Worm (Caenorhabditis elegans) whole organism, L3 larva: Measurements from ENCODE around the gene pri-1.

Experiments used
- egl-27 ChIP-seq: sonication (generic microtip); optimal IDR thresholded peaks from 4 replicates; lab custom pipeline; 2017; ENCODE audit warnings: missing biosample characterization, missing genetic modification reagents, missing genetic modification characterization
- nhr-67 ChIP-seq: fragments of 150-350 bp; optimal IDR thresholded peaks from 2 replicates; lab custom pipeline; 2014; ENCODE audit warnings: missing biosample characterization, missing genetic modification characterization
- unc-62 ChIP-seq: fragments of 150-350 bp; sonication (generic microtip); optimal IDR thresholded peaks from 4 replicates; lab custom pipeline; 2014; ENCODE audit warnings: missing biosample characterization, missing genetic modification reagents, missing genetic modification characterization

DNA sequence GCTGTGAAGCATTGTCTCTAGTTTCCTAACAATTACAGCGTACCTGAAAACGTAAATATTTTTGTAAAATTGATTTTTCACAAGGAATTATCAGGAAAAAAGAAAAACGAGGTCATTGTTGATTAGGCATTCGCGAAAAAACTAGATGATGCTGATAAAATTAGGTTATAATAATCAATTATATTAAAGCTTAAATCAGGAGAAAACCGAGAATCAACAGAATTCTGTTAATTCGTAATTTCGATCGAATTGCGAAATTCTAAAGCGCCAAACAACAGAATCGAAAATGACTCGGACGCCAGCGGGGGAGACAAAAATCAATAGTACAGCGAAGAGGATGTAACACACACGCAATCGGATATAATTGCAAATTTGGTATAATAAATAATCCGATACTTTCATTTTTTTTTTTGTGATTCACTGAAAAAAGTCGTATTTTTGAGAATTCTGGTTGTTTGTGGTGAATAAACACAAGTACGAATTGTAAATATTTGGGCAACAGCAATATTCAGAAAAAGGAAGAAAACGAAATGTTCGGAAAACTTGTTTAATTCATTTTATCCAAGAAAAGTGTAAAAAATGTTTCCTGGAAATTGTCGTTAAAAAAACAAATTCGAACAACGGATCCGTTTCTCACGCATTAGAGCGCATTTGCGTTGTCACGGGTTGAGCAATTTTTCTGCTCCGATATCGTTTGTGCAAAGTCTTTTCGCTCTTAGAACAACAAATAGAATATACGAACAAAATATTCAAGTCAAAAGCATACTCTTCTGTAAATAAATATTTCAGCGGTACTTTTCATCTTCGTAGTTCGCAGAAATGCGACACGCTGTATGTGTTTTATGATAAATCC, 33.8 kb downstream of the pri-1 start, which contains the start of gene ced-7:
- no peak for TF ChIP-seq egl-27
- TF ChIP-seq unc-62 (GFP tag; lab: Kevin White, UChicago) = no peak
- TF ChIP-seq nhr-67 (tag; lab: Kevin White, UChicago) = no peak
